Fruit fly (Drosophila melanogaster) whole organism, embryonic: Measurements from ENCODE around the gene Pka-C3.

Source experiments
- ATbp ChIP-seq: fragments of 200-800 bp; sonication (Bioruptor generic); optimal IDR thresholded peaks from 2 replicates; lab custom pipeline; 2017; ENCODE audit warnings: missing biosample characterization, mild to moderate bottlenecking, missing genetic modification characterization, missing genetic modification reagents
- Antp ChIP-seq: fragments of 200-800 bp; sonication (Bioruptor generic); optimal IDR thresholded peaks from 3 replicates; lab custom pipeline; 2016; ENCODE audit warnings: missing biosample characterization, missing genetic modification characterization
- Blimp-1 ChIP-seq: fragments of 200-800 bp; sonication (Bioruptor generic); optimal IDR thresholded peaks from 3 replicates; lab custom pipeline; 2018; ENCODE audit warnings: missing biosample characterization, missing genetic modification characterization, mild to moderate bottlenecking, moderate library complexity, missing genetic modification reagents
- CG10267 ChIP-seq: fragments of 200-800 bp; sonication (Bioruptor generic); optimal IDR thresholded peaks from 2 replicates; lab custom pipeline; 2018; ENCODE audit warnings: missing biosample characterization, mild to moderate bottlenecking, missing genetic modification characterization, moderate library complexity
- CG11085 ChIP-seq: fragments of 200-800 bp; sonication (Bioruptor generic); IDR thresholded peaks from 2 replicates; pipeline ENCODE4 v1.3.6; 2022; ENCODE audit warnings: missing biosample characterization, missing genetic modification characterization
- CG11696 ChIP-seq: fragments of 200-800 bp; sonication (Bioruptor generic); IDR thresholded peaks from 2 replicates; pipeline ENCODE4 v1.3.6; 2022; ENCODE audit warnings: missing biosample characterization, missing genetic modification characterization
- CG12236 ChIP-seq: fragments of 200-800 bp; sonication (Bioruptor generic); optimal IDR thresholded peaks from 2 replicates; lab custom pipeline; 2016; ENCODE audit warnings: missing biosample characterization, missing genetic modification characterization
- CG1233 ChIP-seq: fragments of 200-800 bp; sonication (Bioruptor generic); optimal IDR thresholded peaks from 4 replicates; lab custom pipeline; 2018; ENCODE audit warnings: missing biosample characterization, mild to moderate bottlenecking, missing genetic modification characterization
- CG15011 ChIP-seq: fragments of 200-800 bp; sonication (Bioruptor generic); optimal IDR thresholded peaks from 3 replicates; lab custom pipeline; 2018; ENCODE audit warnings: missing biosample characterization, mild to moderate bottlenecking, missing genetic modification characterization
- CG18599 ChIP-seq: fragments of 200-800 bp; sonication (Bioruptor generic); optimal IDR thresholded peaks from 3 replicates; lab custom pipeline; 2017; ENCODE audit warnings: missing biosample characterization, missing genetic modification characterization, mild to moderate bottlenecking, moderate library complexity, missing genetic modification reagents
- CG2116 ChIP-seq: fragments of 200-800 bp; sonication (Bioruptor generic); optimal IDR thresholded peaks from 3 replicates; lab custom pipeline; 2018; ENCODE audit warnings: missing biosample characterization, mild to moderate bottlenecking, missing genetic modification characterization
- CG2129 ChIP-seq: fragments of 200-800 bp; sonication (Bioruptor generic); IDR thresholded peaks from 2 replicates; pipeline ENCODE4 v1.3.6; 2022; ENCODE audit warnings: missing biosample characterization, missing genetic modification characterization; ENCODE audit not compliant: partially characterized antibody
- CG3281 ChIP-seq: fragments of 200-800 bp; sonication (Bioruptor generic); optimal IDR thresholded peaks from 3 replicates; lab custom pipeline; 2017; ENCODE audit warnings: missing biosample characterization, mild to moderate bottlenecking, missing genetic modification characterization
- CG3838 ChIP-seq: fragments of 200-800 bp; sonication (Bioruptor generic); optimal IDR thresholded peaks from 3 replicates; lab custom pipeline; 2016; ENCODE audit warnings: missing biosample characterization, missing genetic modification characterization
- CG4730 ChIP-seq: fragments of 200-800 bp; sonication (Bioruptor generic); IDR thresholded peaks from 2 replicates; pipeline ENCODE4 v1.3.6; 2022; ENCODE audit warnings: missing biosample characterization, missing genetic modification characterization
- CG4854 ChIP-seq: fragments of 200-800 bp; sonication (Bioruptor generic); optimal IDR thresholded peaks from 2 replicates; lab custom pipeline; 2016; ENCODE audit warnings: missing biosample characterization, missing genetic modification characterization, inconsistent platforms
- CG5245 ChIP-seq: fragments of 200-800 bp; sonication (Bioruptor generic); optimal IDR thresholded peaks from 3 replicates; lab custom pipeline; 2016; ENCODE audit warnings: missing biosample characterization, missing genetic modification characterization
- CG6175 ChIP-seq: fragments of 200-800 bp; sonication (Bioruptor generic); IDR thresholded peaks from 3 replicates; pipeline ENCODE4 v1.3.6; 2022; ENCODE audit warnings: missing biosample characterization, missing genetic modification characterization
- CG6854 ChIP-seq: fragments of 200-800 bp; sonication (Bioruptor generic); optimal IDR thresholded peaks from 3 replicates; lab custom pipeline; 2017; ENCODE audit warnings: missing biosample characterization, mild to moderate bottlenecking, missing genetic modification characterization
- CG7556 ChIP-seq: fragments of 200-800 bp; sonication (Bioruptor generic); optimal IDR thresholded peaks from 2 replicates; lab custom pipeline; 2017; ENCODE audit warnings: missing biosample characterization, mild to moderate bottlenecking, missing genetic modification characterization
- CG7745 ChIP-seq: fragments of 200-800 bp; sonication (Bioruptor generic); optimal IDR thresholded peaks from 2 replicates; lab custom pipeline; 2018; ENCODE audit warnings: missing biosample characterization, mild to moderate bottlenecking, missing genetic modification characterization, moderate library complexity
- CG8478 ChIP-seq: fragments of >200 bp; optimal IDR thresholded peaks from 2 replicates; lab custom pipeline; 2018
- CG8944 ChIP-seq: fragments of 200-800 bp; sonication (Bioruptor generic); optimal IDR thresholded peaks from 3 replicates; lab custom pipeline; 2016; ENCODE audit warnings: missing biosample characterization, missing genetic modification characterization
- CG9215 ChIP-seq: fragments of 200-800 bp; sonication (Bioruptor generic); IDR thresholded peaks from 2 replicates; pipeline ENCODE4 v1.3.6; 2022; ENCODE audit warnings: missing biosample characterization, missing genetic modification characterization
- Chrac-16 ChIP-seq: fragments of 200-800 bp; sonication (Bioruptor generic); optimal IDR thresholded peaks from 3 replicates; lab custom pipeline; 2016; ENCODE audit warnings: missing biosample characterization, missing genetic modification characterization
- CoRest ChIP-seq: fragments of 200-800 bp; sonication (Bioruptor generic); optimal IDR thresholded peaks from 3 replicates; lab custom pipeline; 2018; ENCODE audit warnings: missing biosample characterization, mild to moderate bottlenecking, missing genetic modification characterization, moderate library complexity
- D19A ChIP-seq: fragments of 200-800 bp; optimal IDR thresholded peaks from 3 replicates; lab custom pipeline; 2019; ENCODE audit warnings: missing biosample characterization, mild to moderate bottlenecking, missing genetic modification characterization, moderate library complexity
- Dad ChIP-seq: fragments of 200-800 bp; sonication (Bioruptor generic); optimal IDR thresholded peaks from 3 replicates; lab custom pipeline; 2016; ENCODE audit warnings: missing biosample characterization, missing genetic modification characterization
- Eip74EF ChIP-seq, 2 experiments: fragments of 200-800 bp in 1 of 2; fragments of >200 bp in 1 of 2; sonication (Bioruptor generic) in 1 of 2; optimal IDR thresholded peaks; 2 replicates each; lab custom pipeline; 2017 to 2019; ENCODE audit warnings: missing biosample characterization in 2 of 2, missing genetic modification characterization in 2 of 2, mild to moderate bottlenecking in 1 of 2, moderate library complexity in 1 of 2
- Fer2 ChIP-seq: fragments of 200-800 bp; sonication (Bioruptor generic); optimal IDR thresholded peaks from 2 replicates; lab custom pipeline; 2018; ENCODE audit warnings: missing biosample characterization, mild to moderate bottlenecking, missing genetic modification characterization, moderate library complexity
- GATAe ChIP-seq: fragments of 200-800 bp; sonication (Bioruptor generic); conservative IDR thresholded peaks from 2 replicates; pipeline ENCODE4 v1.3.6; 2022; ENCODE audit warnings: missing biosample characterization, missing genetic modification characterization
- Spps ChIP-seq: fragments of 200-800 bp; sonication (Bioruptor generic); optimal IDR thresholded peaks from 2 replicates; lab custom pipeline; 2018; ENCODE audit warnings: missing biosample characterization, mild to moderate bottlenecking, missing genetic modification characterization
- bowl ChIP-seq: fragments of 200-800 bp; sonication (Bioruptor generic); IDR thresholded peaks from 2 replicates; pipeline ENCODE4 v1.3.6; 2022; ENCODE audit warnings: missing biosample characterization, missing genetic modification characterization
- ci ChIP-seq: fragments of 200-800 bp; sonication (Bioruptor generic); IDR thresholded peaks from 3 replicates; pipeline ENCODE4 v1.3.6; 2022; ENCODE audit warnings: missing biosample characterization, missing genetic modification characterization
- crc ChIP-seq: fragments of 200-800 bp; sonication (Bioruptor generic); optimal IDR thresholded peaks from 2 replicates; lab custom pipeline; 2016; ENCODE audit warnings: missing biosample characterization, missing genetic modification characterization
- ftz-f1 ChIP-seq: fragments of 200-800 bp; sonication (Bioruptor generic); optimal IDR thresholded peaks from 2 replicates; lab custom pipeline; 2016; ENCODE audit warnings: missing biosample characterization, missing genetic modification characterization
- gcm ChIP-seq: fragments of 200-800 bp; sonication (Bioruptor generic); optimal IDR thresholded peaks from 2 replicates; lab custom pipeline; 2019; ENCODE audit warnings: missing biosample characterization, mild to moderate bottlenecking, missing genetic modification characterization, moderate library complexity
- gcm2 ChIP-seq: fragments of 200-800 bp; sonication (Bioruptor generic); optimal IDR thresholded peaks from 2 replicates; lab custom pipeline; 2016; ENCODE audit warnings: missing biosample characterization, missing genetic modification characterization
- gt ChIP-seq: fragments of 200-800 bp; sonication (Bioruptor generic); IDR thresholded peaks from 2 replicates; pipeline ENCODE4 v1.3.6; 2022; ENCODE audit warnings: missing biosample characterization, missing genetic modification characterization
- hbn ChIP-seq: fragments of 200-800 bp; sonication (Bioruptor generic); IDR thresholded peaks from 2 replicates; pipeline ENCODE4 v1.3.6; 2022; ENCODE audit warnings: missing biosample characterization, missing genetic modification characterization; ENCODE audit not compliant: partially characterized antibody
- maf-S ChIP-seq: fragments of 200-800 bp; sonication (Bioruptor generic); optimal IDR thresholded peaks from 2 replicates; lab custom pipeline; 2016; ENCODE audit warnings: missing biosample characterization, missing genetic modification characterization
- mld ChIP-seq: fragments of 200-800 bp; sonication (Bioruptor generic); IDR thresholded peaks from 3 replicates; pipeline ENCODE4 v1.3.6; 2022; ENCODE audit warnings: missing biosample characterization, missing genetic modification characterization; ENCODE audit not compliant: partially characterized antibody
- nerfin-1 ChIP-seq: fragments of 200-800 bp; sonication (Bioruptor generic); optimal IDR thresholded peaks from 3 replicates; lab custom pipeline; 2019; ENCODE audit warnings: missing biosample characterization, mild to moderate bottlenecking, missing genetic modification characterization, moderate library complexity
- pros ChIP-seq: fragments of 200-800 bp; sonication (Bioruptor generic); optimal IDR thresholded peaks from 3 replicates; lab custom pipeline; 2019; ENCODE audit warnings: missing biosample characterization, mild to moderate bottlenecking, missing genetic modification characterization, moderate library complexity
- sima ChIP-seq: fragments of 200-800 bp; sonication (Bioruptor generic); optimal IDR thresholded peaks from 2 replicates; lab custom pipeline; 2016; ENCODE audit warnings: missing biosample characterization, missing genetic modification characterization
- slbo ChIP-seq: fragments of 200-800 bp; sonication (Bioruptor generic); IDR thresholded peaks from 2 replicates; pipeline ENCODE4 v1.3.6; 2022; ENCODE audit warnings: missing biosample characterization, missing genetic modification characterization
- toy ChIP-seq: fragments of 200-800 bp; sonication (Bioruptor generic); IDR thresholded peaks from 2 replicates; pipeline ENCODE4 v1.3.6; 2022; ENCODE audit warnings: missing biosample characterization, missing genetic modification characterization
- ttk ChIP-seq: fragments of 200-800 bp; sonication (Bioruptor generic); IDR thresholded peaks from 2 replicates; pipeline ENCODE4 v2.1.2; 2022; ENCODE audit warnings: missing biosample characterization, missing genetic modification characterization
- usp ChIP-seq: fragments of >200 bp; optimal IDR thresholded peaks from 2 replicates; lab custom pipeline; 2017; ENCODE audit warnings: missing biosample characterization, missing genetic modification characterization
- zf30C ChIP-seq: fragments of 200-800 bp; sonication (Bioruptor generic); optimal IDR thresholded peaks from 3 replicates; lab custom pipeline; 2018; ENCODE audit warnings: missing biosample characterization, mild to moderate bottlenecking, missing genetic modification characterization

The Pka-C3 gene

dm6 chr3L:15924811-15925437, 29.7 kb downstream of the Pka-C3 start, which contains the start of gene sff (continued):
- no peak for TF ChIP-seq pros
- peak; percentile 75 for TF ChIP-seq CG2116 (GFP tag; lab: Kevin White, UChicago)
- peak; percentile 19; the same call in 1 of the 2 replicates for TF ChIP-seq hbn (GFP tag; lab: Robert Waterston, UW)
- TF ChIP-seq CG15011 (GFP tag; lab: Kevin White, UChicago): peak; percentile 62
- TF ChIP-seq CoRest (tag; lab: Kevin White, UChicago): peak; percentile 93
- TF ChIP-seq ftz-f1 (GFP tag; lab: Kevin White, UChicago): peak; percentile 15
- peak; percentile 30 for TF ChIP-seq maf-S (GFP tag; lab: Kevin White, UChicago)
- TF ChIP-seq ttk: peak; percentile 88
- TF ChIP-seq CG10267 (tag; lab: Kevin White, UChicago): peak; percentile 82
- TF ChIP-seq CG1233 (GFP tag; lab: Kevin White, UChicago): peak; percentile 81
- peak; percentile 77 for TF ChIP-seq CG7556 (GFP tag; lab: Kevin White, UChicago)
- TF ChIP-seq gcm2 (GFP tag; lab: Kevin White, UChicago): peak; percentile 41
- peak; percentile 80 for TF ChIP-seq CG5245 (GFP tag; lab: Kevin White, UChicago)
- peak; percentile 13 for TF ChIP-seq CG3838 (GFP tag; lab: Kevin White, UChicago)
- TF ChIP-seq CG4854 (GFP tag; lab: Kevin White, UChicago): peak; percentile 55
- TF ChIP-seq Fer2 (tag; lab: Kevin White, UChicago): peak; percentile 72
- peak; percentile 86 for TF ChIP-seq Spps (tag; lab: Kevin White, UChicago)
- TF ChIP-seq GATAe: no peak; the same call in 1 of the 2 replicates
- no peak for TF ChIP-seq CG8478
- TF ChIP-seq D19A: peak; percentile 85
- peak; percentile 85 for TF ChIP-seq CG4730 (GFP tag; lab: Robert Waterston, UW)
- TF ChIP-seq CG3281 (GFP tag; lab: Kevin White, UChicago): peak; percentile 87
- peak; percentile 70; the same call in 2 of the 3 replicates for TF ChIP-seq CG6175 (GFP tag; lab: Robert Waterston, UW)
- TF ChIP-seq usp (GFP tag; lab: Kevin White, UChicago): no peak
- peak; percentile 86 for TF ChIP-seq slbo (GFP tag; lab: Robert Waterston, UW)
- no peak for TF ChIP-seq CG7745 (tag; lab: Kevin White, UChicago)
- peak; percentile 40 for TF ChIP-seq crc (GFP tag; lab: Kevin White, UChicago)
- TF ChIP-seq gt (GFP tag; lab: Robert Waterston, UW): peak; percentile 72
- no peak for TF ChIP-seq sima (GFP tag; lab: Kevin White, UChicago)
- TF ChIP-seq CG11085 (GFP tag; lab: Robert Waterston, UW): peak; percentile 81
- TF ChIP-seq mld (GFP tag; lab: Robert Waterston, UW): no peak
- peak; percentile 87 for TF ChIP-seq Blimp-1 (GFP tag; lab: Kevin White, UChicago)
- TF ChIP-seq Eip74EF (GFP tag; optimal IDR thresholded peaks at IDR 0.05; lab: Kevin White, UChicago): peak in 1 of 2 experiments; percentile 59
- TF ChIP-seq Antp: peak; percentile 66
- TF ChIP-seq bowl: 0 out of 2 replicates have a peak, but pooled peaks have one; percentile 51
- peak; percentile 87 for TF ChIP-seq nerfin-1 (tag; lab: Kevin White, UChicago)
- peak; percentile 63 for TF ChIP-seq CG8944
- no peak for TF ChIP-seq CG2129
- TF ChIP-seq Dad: peak; percentile 69
- TF ChIP-seq zf30C: peak; percentile 31
- TF ChIP-seq CG12236 (GFP tag; lab: Kevin White, UChicago): peak; percentile 28
- peak; percentile 71 for TF ChIP-seq gcm (GFP tag; lab: Kevin White, UChicago)
- peak; percentile 79 for TF ChIP-seq CG11696 (GFP tag; lab: Robert Waterston, UW)
- TF ChIP-seq ATbp (GFP tag; lab: Kevin White, UChicago): peak; percentile 81
- peak; percentile 92 for TF ChIP-seq Chrac-16 (GFP tag; lab: Kevin White, UChicago)
- TF ChIP-seq CG6854 (GFP tag; lab: Kevin White, UChicago): peak; percentile 83
- peak; percentile 85 for TF ChIP-seq CG9215
- peak; percentile 92 for TF ChIP-seq CG18599 (GFP tag; lab: Kevin White, UChicago)
- peak; percentile 94 for TF ChIP-seq ci (GFP tag; lab: Robert Waterston, UW)
- peak; percentile 62; the same call in 1 of the 2 replicates for TF ChIP-seq toy (GFP tag; lab: Robert Waterston, UW)
